Fruit fly (Drosophila melanogaster): Measurements from ENCODE around the gene CG31808.
A peak's percentile ranks its signal among the peaks of the same experiment; 100 is the strongest.

Gene CG31808

DNA sequence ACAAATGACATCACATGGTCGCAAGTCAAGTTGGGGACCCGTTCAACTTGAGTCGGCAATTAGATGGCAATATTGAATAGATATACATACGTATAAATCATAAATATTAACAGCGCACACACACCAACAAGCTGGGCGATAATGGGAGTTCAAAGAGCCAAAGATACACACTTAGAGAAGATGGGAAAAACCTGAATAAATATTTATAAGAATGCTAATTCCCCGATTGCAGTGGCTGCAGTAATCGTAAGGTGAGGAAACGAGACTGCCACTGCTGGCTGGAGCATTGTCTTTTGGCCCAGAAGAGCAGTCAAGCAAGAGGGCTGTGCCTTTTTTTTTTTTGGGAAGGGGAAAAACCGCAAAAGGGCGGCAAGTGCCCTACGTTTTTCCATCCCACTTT, 5.8 kb downstream of the CG31808 start:
- no peak for TF ChIP-seq topi (GFP tag; optimal IDR thresholded peaks at IDR 0.05)
- no peak for TF ChIP-seq CG1621 (tag; optimal IDR thresholded peaks at IDR 0.05)
- TF ChIP-seq CG11902 (GFP tag; optimal IDR thresholded peaks at IDR 0.05) = no peak
- peak; percentile 52 for TF ChIP-seq fkh (GFP tag; optimal IDR thresholded peaks at IDR 0.05)
- no peak for TF ChIP-seq CG10669 (GFP tag; optimal IDR thresholded peaks at IDR 0.05)
- no peak for TF ChIP-seq OdsH (GFP tag; optimal IDR thresholded peaks at IDR 0.05)

DNA sequence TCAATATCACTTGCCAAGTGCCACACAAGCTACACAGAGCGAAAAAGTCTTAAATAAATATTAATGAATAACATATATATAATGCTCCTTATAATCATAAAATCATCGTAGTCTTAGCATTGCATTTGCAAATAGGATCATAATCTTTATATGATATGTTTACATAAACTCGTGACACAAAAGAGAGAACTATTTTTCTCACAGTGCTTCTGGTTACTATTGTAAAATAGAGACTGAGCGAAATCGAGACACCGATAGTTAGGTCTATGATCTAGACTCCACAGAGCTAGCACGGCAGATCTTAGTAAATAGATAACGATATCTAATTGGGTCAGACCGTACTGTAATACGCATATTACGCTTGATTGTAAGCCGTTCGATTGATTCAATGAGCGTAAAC, 6.3 kb downstream of the CG31808 start:
- TF ChIP-seq Sox15 (GFP tag; optimal IDR thresholded peaks at IDR 0.05) (no peak), eg (GFP tag; IDR thresholded peaks at IDR 0.05) (peak; percentile 70), CG6163 (GFP tag; IDR thresholded peaks at IDR 0.05) (peak; percentile 82), CG15336 (GFP tag; IDR thresholded peaks at IDR 0.05) (peak; percentile 92), fd59A (GFP tag; optimal IDR thresholded peaks at IDR 0.05) (no peak), Hr4 (GFP tag; optimal IDR thresholded peaks at IDR 0.05) (peak; percentile 79), pdm3 (GFP tag; optimal IDR thresholded peaks at IDR 0.05) (peak; percentile 27), Lpt (GFP tag; optimal IDR thresholded peaks at IDR 0.05) (peak; percentile 59), CG31627 (GFP tag; optimal IDR thresholded peaks at IDR 0.05) (no peak), CG6792 (GFP tag; optimal IDR thresholded peaks at IDR 0.05) (no peak), spab (GFP tag; optimal IDR thresholded peaks at IDR 0.05) (no peak), Hr39 (GFP tag; optimal IDR thresholded peaks at IDR 0.05) (no peak), dsx (GFP tag; optimal IDR thresholded peaks at IDR 0.05; ENCODE audit: poor library complexity, severe bottlenecking) (no peak), Blimp-1 (GFP tag; optimal IDR thresholded peaks at IDR 0.05) (no peak), CG8119 (GFP tag; IDR thresholded peaks at IDR 0.05) (peak; percentile 91), Gug (GFP tag; IDR thresholded peaks at IDR 0.05) (no peak), CG32006 (GFP tag; optimal IDR thresholded peaks at IDR 0.05) (peak; percentile 84), vri (GFP tag; optimal IDR thresholded peaks at IDR 0.05) (no peak), CG7368 (GFP tag; optimal IDR thresholded peaks at IDR 0.05) (no peak), fd85E (GFP tag; optimal IDR thresholded peaks at IDR 0.05) (no peak), Eip75B (GFP tag; optimal IDR thresholded peaks at IDR 0.05) (no peak), net (GFP tag; optimal IDR thresholded peaks at IDR 0.05) (peak; percentile 70), topi (GFP tag; optimal IDR thresholded peaks at IDR 0.05) (no peak), dac (GFP tag; optimal IDR thresholded peaks at IDR 0.05) (peak; percentile 42), CG8319 (GFP tag; optimal IDR thresholded peaks at IDR 0.05) (no peak), Hr38 (GFP tag; optimal IDR thresholded peaks at IDR 0.05) (no peak), cyc (GFP tag; optimal IDR thresholded peaks at IDR 0.05) (no peak), CG6276 (GFP tag; optimal IDR thresholded peaks at IDR 0.05) (no peak), salr (GFP tag; optimal IDR thresholded peaks at IDR 0.05) (peak in 1 of 2 experiments; percentile 51), CG9139 (GFP tag; optimal IDR thresholded peaks at IDR 0.05) (no peak), Met (GFP tag; optimal IDR thresholded peaks at IDR 0.05) (no peak), Eip78C (GFP tag) (peak; percentile 81), CG11902 (GFP tag; optimal IDR thresholded peaks at IDR 0.05) (no peak), Ets21C (GFP tag; optimal IDR thresholded peaks at IDR 0.05) (no peak), esn (GFP tag; optimal IDR thresholded peaks at IDR 0.05) (no peak), Eip93F (GFP tag; optimal IDR thresholded peaks at IDR 0.05) (no peak), Smox (GFP tag; optimal IDR thresholded peaks at IDR 0.05) (no peak), achi (GFP tag; optimal IDR thresholded peaks at IDR 0.05) (peak; percentile 63), CG1621 (tag; optimal IDR thresholded peaks at IDR 0.05) (no peak), Sox14 (GFP tag; optimal IDR thresholded peaks at IDR 0.05) (no peak), CG34406 (GFP tag; optimal IDR thresholded peaks at IDR 0.05) (no peak), Ets96B (tag; optimal IDR thresholded peaks at IDR 0.05) (peak; percentile 20), acj6 (GFP tag; optimal IDR thresholded peaks at IDR 0.05) (peak; percentile 16), CG16779 (tag; optimal IDR thresholded peaks at IDR 0.05) (no peak), CG3032 (tag; optimal IDR thresholded peaks at IDR 0.05) (no peak), CG6808 (GFP tag; optimal IDR thresholded peaks at IDR 0.05) (no peak), fkh (GFP tag; optimal IDR thresholded peaks at IDR 0.05) (no peak), CG8632 (GFP tag; optimal IDR thresholded peaks at IDR 0.05) (no peak), svp (GFP tag) (no peak)
